Worm (Caenorhabditis elegans): ENCODE measurements around the gene B0524.5.

Gene B0524.5

DNA sequence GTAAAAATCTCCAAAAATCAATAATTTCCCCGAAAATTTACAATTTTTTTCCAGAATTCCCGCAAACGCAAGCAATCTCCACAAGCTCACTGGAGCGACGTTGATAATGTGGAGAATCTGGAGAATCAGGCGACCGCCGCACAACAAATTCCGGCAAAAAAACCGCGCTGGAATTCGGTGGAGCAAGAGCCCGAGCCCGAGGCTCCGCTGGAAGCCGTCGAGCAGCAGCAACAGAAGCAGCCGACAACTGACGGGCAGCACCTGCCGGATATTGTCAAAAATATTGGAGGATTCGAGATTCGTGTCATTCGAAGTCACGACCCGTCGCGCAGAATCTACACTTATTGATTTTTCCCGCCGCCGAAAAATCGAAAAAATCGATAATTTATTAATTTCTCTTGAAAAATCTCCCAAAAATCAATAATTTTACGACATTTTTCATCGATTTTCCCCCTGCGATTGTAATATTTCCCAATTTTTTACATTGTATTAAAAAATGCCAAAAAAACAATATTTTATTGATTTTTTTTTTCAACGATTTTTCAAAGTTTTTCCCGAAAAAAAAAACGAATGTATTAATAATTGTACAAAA is 41.5 kb downstream of the B0524.5 start:
- no peak for TF ChIP-seq efl-1 (optimal IDR thresholded peaks at IDR 0.05)
- TF ChIP-seq efl-1 (GFP tag; optimal IDR thresholded peaks at IDR 0.05 in 1 of 2) = peak in 1 of 2 experiments; percentile 0
- no peak for TF ChIP-seq nhr-11 (tag; optimal IDR thresholded peaks at IDR 0.05)

DNA sequence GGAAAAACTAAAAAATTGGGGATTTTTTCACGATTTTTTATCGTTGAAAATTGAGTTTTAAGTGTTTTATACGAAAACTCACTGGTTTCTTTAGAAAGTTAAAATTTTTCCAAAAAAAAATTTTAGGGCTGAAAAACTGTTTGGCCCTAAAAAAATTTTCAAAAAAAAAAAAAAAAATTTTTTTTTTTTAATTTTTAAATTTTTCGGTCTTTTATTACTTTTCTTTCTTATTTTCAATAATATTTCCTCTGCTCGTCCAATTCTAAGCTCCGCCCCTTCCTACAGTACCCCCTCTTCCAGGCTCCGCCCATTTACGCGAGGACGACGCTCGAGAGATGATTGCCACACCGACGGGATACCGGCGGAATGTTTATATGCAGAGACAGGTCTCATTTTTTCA is 44.9 kb downstream of the B0524.5 start, which contains the start of gene pqn-82:
TSS of gene pqn-82 (plus strand) at position 301 of the 400 bp plus-strand sequence.
- TF ChIP-seq dpl-1 (GFP tag; optimal IDR thresholded peaks at IDR 0.05) = no peak
- TF ChIP-seq nhr-85 (tag) = peak; percentile 32
